Worm (Caenorhabditis elegans) whole organism, L2 larva: ENCODE measurements around the gene puf-6.

ENCODE experiments used
- C34F6.9 ChIP-seq: fragments of 150-350 bp; optimal IDR thresholded peaks from 2 replicates; lab custom pipeline; 2014; ENCODE audit warnings: missing biosample characterization, missing genetic modification characterization
- alr-1 ChIP-seq: fragments of 150-350 bp; optimal IDR thresholded peaks from 2 replicates; lab custom pipeline; 2014; ENCODE audit warnings: missing biosample characterization, missing genetic modification characterization
- aly-2 ChIP-seq: fragments of 150-350 bp; optimal IDR thresholded peaks from 2 replicates; lab custom pipeline; 2014; ENCODE audit warnings: missing biosample characterization, missing genetic modification characterization
- ama-1 ChIP-seq: fragments of 150-350 bp; optimal IDR thresholded peaks from 2 replicates; lab custom pipeline; 2018; ENCODE audit warnings: inconsistent platforms
- crh-2 ChIP-seq: sonication (generic microtip); optimal IDR thresholded peaks from 2 replicates; lab custom pipeline; 2017; ENCODE audit warnings: missing biosample characterization, missing genetic modification characterization
- mdl-1 ChIP-seq, 2 experiments: fragments of 150-350 bp in 1 of 2; sonication (generic microtip) in 1 of 2; optimal IDR thresholded peaks; 2 replicates each; lab custom pipeline; 2017; ENCODE audit warnings: missing biosample characterization in 2 of 2, missing genetic modification characterization in 2 of 2
- peb-1 ChIP-seq: fragments of 150-350 bp; optimal IDR thresholded peaks from 2 replicates; lab custom pipeline; 2014; ENCODE audit warnings: missing biosample characterization, missing genetic modification characterization
- snpc-4 ChIP-seq: fragments of 150-350 bp; optimal IDR thresholded peaks from 2 replicates; lab custom pipeline; 2014; ENCODE audit warnings: missing biosample characterization, missing genetic modification characterization
- unc-62 ChIP-seq: fragments of 150-350 bp; optimal IDR thresholded peaks from 2 replicates; lab custom pipeline; 2014; ENCODE audit warnings: missing biosample characterization, missing genetic modification reagents, missing genetic modification characterization
- ztf-4 ChIP-seq: fragments of 150-350 bp; optimal IDR thresholded peaks from 2 replicates; lab custom pipeline; 2014; ENCODE audit warnings: missing biosample characterization, missing genetic modification characterization

- no peak for TF ChIP-seq mdl-1 (tag; optimal IDR thresholded peaks at IDR 0.05; lab: Kevin White, UChicago)
- TF ChIP-seq snpc-4: no peak
- TF ChIP-seq unc-62 (GFP tag; lab: Kevin White, UChicago): no peak
- no peak for TF ChIP-seq crh-2 (tag; lab: Kevin White, UChicago)
- no peak for TF ChIP-seq alr-1 (tag; lab: Kevin White, UChicago)
- TF ChIP-seq peb-1 (tag; lab: Kevin White, UChicago): no peak
- TF ChIP-seq aly-2 (tag; lab: Kevin White, UChicago): no peak
- no peak for TF ChIP-seq ztf-4 (tag; lab: Kevin White, UChicago)
- TF ChIP-seq ama-1: no peak
- no peak for TF ChIP-seq C34F6.9 (tag; lab: Kevin White, UChicago)
These were observed 53.1 kb downstream of the puf-6 start for ce11 chrII:12990191-12990590.
